Fruit fly (Drosophila melanogaster): ENCODE results near the gene CG9360.

dm6 chrX:11787081-11787480 lies 22.7 kb upstream of the CG9360 start, which contains the start of gene Karl:
- no peak for TF ChIP-seq EcR (GFP tag; optimal IDR thresholded peaks at IDR 0.05)
- no peak for TF ChIP-seq CG8159 (tag; optimal IDR thresholded peaks at IDR 0.05)
- no peak for TF ChIP-seq CG32121 (GFP tag; IDR thresholded peaks at IDR 0.05)
- TF ChIP-seq CG13204 (GFP tag; optimal IDR thresholded peaks at IDR 0.05), result no peak
- no peak for TF ChIP-seq CG10348 (GFP tag; IDR thresholded peaks at IDR 0.05)
- no peak for TF ChIP-seq Pif1A (GFP tag; optimal IDR thresholded peaks at IDR 0.05)
- no peak for TF ChIP-seq CG12605 (GFP tag; IDR thresholded peaks at IDR 0.05)
- TF ChIP-seq D1 (tag; optimal IDR thresholded peaks at IDR 0.05), result no peak
- no peak for TF ChIP-seq CG8301 (tag; optimal IDR thresholded peaks at IDR 0.05)
- TF ChIP-seq Snoo (tag; optimal IDR thresholded peaks at IDR 0.05), result no peak
- TF ChIP-seq CG14655 (GFP tag; optimal IDR thresholded peaks at IDR 0.05), result no peak
- no peak for TF ChIP-seq CG17806 (tag; optimal IDR thresholded peaks at IDR 0.05)
- no peak for TF ChIP-seq CG15710 (tag; optimal IDR thresholded peaks at IDR 0.05)
